Fruit fly (Drosophila melanogaster) whole organism: ENCODE measurements around the gene Golgin84.

ENCODE experiments used
- CG8478 ChIP-seq: fragments of >200 bp; optimal IDR thresholded peaks from 2 replicates; lab custom pipeline; 2018; ENCODE audit warnings: inconsistent platforms
- EcR ChIP-seq, 2 experiments: fragments of >200 bp; optimal IDR thresholded peaks; 2 replicates each; lab custom pipeline; 2017; ENCODE audit warnings: missing biosample characterization in 2 of 2, missing genetic modification characterization in 2 of 2, missing genetic modification reagents in 2 of 2
- psq ChIP-seq: fragments of >200 bp; optimal IDR thresholded peaks from 2 replicates; lab custom pipeline; 2017

DNA sequence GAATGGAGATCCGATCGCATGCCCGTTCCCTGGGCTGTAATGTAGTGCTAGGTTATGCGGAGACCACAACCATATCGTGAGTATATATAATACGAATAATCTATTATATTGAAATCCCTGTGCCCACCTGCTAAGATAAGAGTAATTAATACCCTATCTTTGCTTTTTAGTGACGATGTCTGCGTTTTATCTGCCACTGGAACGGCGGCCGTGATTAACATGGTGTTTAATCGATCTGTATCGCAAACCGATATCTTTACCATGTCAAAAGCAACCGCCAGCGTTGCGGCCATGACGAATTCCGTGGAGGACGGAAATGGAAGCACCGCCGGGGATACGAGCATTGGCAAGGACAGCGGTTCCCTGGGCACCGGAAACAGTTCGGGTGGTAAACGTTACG, 4.3 kb downstream of the Golgin84 start:
- TF ChIP-seq psq (lab: Kevin White, UChicago) (no peak), EcR (GFP tag; optimal IDR thresholded peaks at IDR 0.05; lab: Kevin White, UChicago) (no peak), CG8478 (lab: Kevin White, UChicago) (no peak)
